Worm (Caenorhabditis elegans) whole organism, mixed stage, embryonic: ENCODE results near the gene C04H5.1.

ENCODE experiments used
- ceh-39 ChIP-seq: fragments of 150-350 bp; optimal IDR thresholded peaks from 2 replicates; lab custom pipeline; 2014; ENCODE audit warnings: missing biosample characterization, missing genetic modification characterization
- ces-1 ChIP-seq: fragments of 150-350 bp; optimal IDR thresholded peaks from 2 replicates; lab custom pipeline; 2014; ENCODE audit warnings: missing biosample characterization, missing genetic modification reagents, missing genetic modification characterization
- drap-1 ChIP-seq: fragments of 200-800 bp; sonication (Bioruptor generic); optimal IDR thresholded peaks from 3 replicates; lab custom pipeline; 2018; ENCODE audit warnings: mild to moderate bottlenecking, missing genetic modification characterization, missing compliant biosample characterization
- elt-1 ChIP-seq: sonication (generic microtip); optimal IDR thresholded peaks from 2 replicates; lab custom pipeline; 2017; ENCODE audit warnings: missing genetic modification characterization, mild to moderate bottlenecking, missing compliant biosample characterization, antibody characterized with exemption, moderate library complexity, borderline replicate concordance; ENCODE audit not compliant: insufficient read depth
- lin-13 ChIP-seq: fragments of 150-350 bp; optimal IDR thresholded peaks from 2 replicates; lab custom pipeline; 2014; ENCODE audit warnings: missing biosample characterization, missing genetic modification characterization
- nhr-12 ChIP-seq: fragments of 150-350 bp; optimal IDR thresholded peaks from 2 replicates; lab custom pipeline; 2014; ENCODE audit warnings: missing biosample characterization, missing genetic modification characterization
- nhr-237 ChIP-seq: fragments of 150-350 bp; optimal IDR thresholded peaks from 2 replicates; lab custom pipeline; 2014; ENCODE audit warnings: missing biosample characterization, missing genetic modification characterization
- nhr-76 ChIP-seq: sonication (generic microtip); optimal IDR thresholded peaks from 2 replicates; lab custom pipeline; 2017; ENCODE audit warnings: missing biosample characterization, missing genetic modification characterization
- snpc-4 ChIP-seq: fragments of 150-350 bp; optimal IDR thresholded peaks from 2 replicates; lab custom pipeline; 2014; ENCODE audit warnings: missing biosample characterization, missing genetic modification characterization
- tbx-8 ChIP-seq: fragments of 200-800 bp; sonication (Bioruptor generic); optimal IDR thresholded peaks from 2 replicates; lab custom pipeline; 2018; ENCODE audit warnings: mild to moderate bottlenecking, missing genetic modification characterization, moderate library complexity, missing compliant biosample characterization
- unc-39 ChIP-seq: fragments of 150-350 bp; optimal IDR thresholded peaks from 2 replicates; lab custom pipeline; 2014; ENCODE audit warnings: missing biosample characterization, missing genetic modification characterization
- unc-62 ChIP-seq: fragments of 150-350 bp; optimal IDR thresholded peaks from 2 replicates; lab custom pipeline; 2014; ENCODE audit warnings: missing biosample characterization, missing genetic modification reagents, missing genetic modification characterization
- zip-8 ChIP-seq: fragments of 150-350 bp; optimal IDR thresholded peaks from 2 replicates; lab custom pipeline; 2014; ENCODE audit warnings: missing biosample characterization, missing genetic modification characterization

DNA sequence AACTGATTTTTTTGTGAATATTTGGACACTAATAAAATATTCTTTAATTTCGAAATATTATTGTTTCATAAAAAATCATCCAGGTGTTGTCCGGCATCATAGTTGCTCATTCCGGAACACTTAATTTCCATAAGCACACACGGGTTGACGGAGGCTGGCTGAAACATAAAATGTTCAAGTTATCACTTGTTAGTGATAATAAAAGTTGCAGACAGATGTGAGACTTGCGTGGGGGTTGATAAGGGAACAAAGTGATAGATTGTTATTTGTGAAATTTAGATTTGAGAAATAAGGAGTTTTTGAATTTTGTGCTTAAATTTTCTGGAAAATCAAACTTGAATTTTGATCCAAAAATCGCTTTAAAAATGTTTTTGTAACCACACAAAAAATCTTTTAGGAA, 23.9 kb upstream of the C04H5.1 start:
- TF ChIP-seq drap-1 (GFP tag; lab: Kevin White, UChicago) = no peak
- TF ChIP-seq nhr-76 (tag; lab: Kevin White, UChicago) = no peak
- no peak for TF ChIP-seq elt-1
- TF ChIP-seq zip-8 = no peak
- no peak for TF ChIP-seq unc-39 (tag; lab: Kevin White, UChicago)
- no peak for TF ChIP-seq nhr-12
- no peak for TF ChIP-seq unc-62 (GFP tag; lab: Kevin White, UChicago)
- no peak for TF ChIP-seq lin-13 (tag; lab: Kevin White, UChicago)
- no peak for TF ChIP-seq ceh-39 (tag; lab: Kevin White, UChicago)
- TF ChIP-seq ces-1 (GFP tag; lab: Kevin White, UChicago) = no peak
- TF ChIP-seq nhr-237 (tag; lab: Kevin White, UChicago) = no peak
- TF ChIP-seq tbx-8 (GFP tag; lab: Kevin White, UChicago) = no peak
- no peak for TF ChIP-seq snpc-4
